Fruit fly (Drosophila melanogaster) whole organism, embryonic: ENCODE measurements around the gene CG13876.

Experiments
- ATbp ChIP-seq: fragments of 200-800 bp; sonication (Bioruptor generic); optimal IDR thresholded peaks from 2 replicates; lab custom pipeline; 2017; ENCODE audit warnings: missing biosample characterization, mild to moderate bottlenecking, missing genetic modification characterization, missing genetic modification reagents
- CG10366 ChIP-seq: fragments of 200-800 bp; sonication (Bioruptor generic); IDR thresholded peaks from 2 replicates; pipeline ENCODE4 v1.3.6; 2022; ENCODE audit warnings: missing biosample characterization, missing genetic modification characterization
- CG10959 ChIP-seq: fragments of 200-800 bp; sonication (Bioruptor generic); IDR thresholded peaks from 2 replicates; pipeline ENCODE4 v1.3.6; 2022; ENCODE audit warnings: missing biosample characterization, missing genetic modification characterization
- CG11723 ChIP-seq: fragments of 200-800 bp; sonication (Bioruptor generic); optimal IDR thresholded peaks from 2 replicates; lab custom pipeline; 2017; ENCODE audit warnings: missing biosample characterization, mild to moderate bottlenecking, missing genetic modification characterization
- CG12104 ChIP-seq: fragments of 200-800 bp; sonication (Bioruptor generic); optimal IDR thresholded peaks from 3 replicates; lab custom pipeline; 2016; ENCODE audit warnings: missing biosample characterization, missing genetic modification characterization
- CG12219 ChIP-seq: fragments of 200-800 bp; sonication (Bioruptor generic); optimal IDR thresholded peaks from 3 replicates; lab custom pipeline; 2018; ENCODE audit warnings: missing biosample characterization, mild to moderate bottlenecking, missing genetic modification characterization
- CG14441 ChIP-seq: fragments of 200-800 bp; sonication (Bioruptor generic); IDR thresholded peaks from 2 replicates; pipeline ENCODE4 v1.3.6; 2022; ENCODE audit warnings: missing biosample characterization, missing genetic modification characterization
- CG14965 ChIP-seq: fragments of 200-800 bp; sonication (Bioruptor generic); optimal IDR thresholded peaks from 2 replicates; lab custom pipeline; 2016; ENCODE audit warnings: missing biosample characterization, missing genetic modification characterization, borderline replicate concordance
- CG17328 ChIP-seq: fragments of 200-800 bp; sonication (Bioruptor generic); IDR thresholded peaks from 2 replicates; pipeline ENCODE4 v1.3.6; 2022; ENCODE audit warnings: missing biosample characterization, missing genetic modification characterization
- CG18619 ChIP-seq: fragments of 200-800 bp; sonication (Bioruptor generic); optimal IDR thresholded peaks from 3 replicates; lab custom pipeline; 2017; ENCODE audit warnings: missing biosample characterization, mild to moderate bottlenecking, missing genetic modification characterization
- CG2889 ChIP-seq: fragments of 200-800 bp; sonication (Bioruptor generic); IDR thresholded peaks from 3 replicates; pipeline ENCODE4 v1.3.6; 2022; ENCODE audit warnings: missing biosample characterization, missing genetic modification characterization
- CG30403 ChIP-seq: fragments of 200-800 bp; sonication (Bioruptor generic); optimal IDR thresholded peaks from 3 replicates; lab custom pipeline; 2016; ENCODE audit warnings: missing biosample characterization, missing genetic modification characterization
- CG31224 ChIP-seq: fragments of 200-800 bp; sonication (Bioruptor generic); IDR thresholded peaks from 2 replicates; pipeline ENCODE4 v1.3.6; 2022; ENCODE audit warnings: missing biosample characterization, missing genetic modification characterization
- CG33213 ChIP-seq: fragments of 200-800 bp; sonication (Bioruptor generic); optimal IDR thresholded peaks from 3 replicates; lab custom pipeline; 2016; ENCODE audit warnings: missing biosample characterization, missing genetic modification characterization
- CG3838 ChIP-seq: fragments of 200-800 bp; sonication (Bioruptor generic); optimal IDR thresholded peaks from 3 replicates; lab custom pipeline; 2016; ENCODE audit warnings: missing biosample characterization, missing genetic modification characterization
- CG3995 ChIP-seq: fragments of 200-800 bp; sonication (Bioruptor generic); optimal IDR thresholded peaks from 3 replicates; lab custom pipeline; 2016; ENCODE audit warnings: missing biosample characterization, missing genetic modification characterization
- CG4404 ChIP-seq: fragments of 200-800 bp; sonication (Bioruptor generic); IDR thresholded peaks from 2 replicates; pipeline ENCODE4 v1.3.6; 2022; ENCODE audit warnings: missing biosample characterization, missing genetic modification characterization
- CG4707 ChIP-seq: fragments of 200-800 bp; sonication (Bioruptor generic); optimal IDR thresholded peaks from 2 replicates; lab custom pipeline; 2018; ENCODE audit warnings: missing biosample characterization, mild to moderate bottlenecking, missing genetic modification characterization, moderate library complexity
- CG7987 ChIP-seq: fragments of 200-800 bp; sonication (Bioruptor generic); optimal IDR thresholded peaks from 2 replicates; lab custom pipeline; 2018; ENCODE audit warnings: missing biosample characterization, mild to moderate bottlenecking, missing genetic modification characterization, moderate library complexity
- CG8388 ChIP-seq: fragments of 200-800 bp; sonication (Bioruptor generic); optimal IDR thresholded peaks from 2 replicates; lab custom pipeline; 2019; ENCODE audit warnings: missing biosample characterization, mild to moderate bottlenecking, missing genetic modification characterization, moderate library complexity
- CTCF ChIP-seq: fragments of 200-800 bp; sonication (Bioruptor generic); optimal IDR thresholded peaks from 2 replicates; lab custom pipeline; 2017; ENCODE audit warnings: missing biosample characterization, mild to moderate bottlenecking, missing genetic modification characterization, moderate library complexity
- Chrac-16 ChIP-seq: fragments of 200-800 bp; sonication (Bioruptor generic); optimal IDR thresholded peaks from 3 replicates; lab custom pipeline; 2016; ENCODE audit warnings: missing biosample characterization, missing genetic modification characterization
- Dp ChIP-seq: fragments of 200-800 bp; sonication (Bioruptor generic); optimal IDR thresholded peaks from 2 replicates; lab custom pipeline; 2018; ENCODE audit warnings: missing biosample characterization, mild to moderate bottlenecking, missing genetic modification characterization, moderate library complexity
- Dref ChIP-seq: fragments of 200-800 bp; sonication (Bioruptor generic); IDR thresholded peaks from 2 replicates; pipeline ENCODE4 v1.3.6; 2022; ENCODE audit warnings: missing biosample characterization, missing genetic modification characterization
- Fer1 ChIP-seq: fragments of 200-800 bp; sonication (Bioruptor generic); optimal IDR thresholded peaks from 2 replicates; lab custom pipeline; 2017; ENCODE audit warnings: missing biosample characterization, mild to moderate bottlenecking, missing genetic modification characterization
- Jarid2 ChIP-seq: fragments of 200-800 bp; sonication (Bioruptor generic); optimal IDR thresholded peaks from 3 replicates; lab custom pipeline; 2017; ENCODE audit warnings: mild to moderate bottlenecking, missing biosample characterization, missing genetic modification reagents, missing genetic modification characterization
- Oli ChIP-seq: fragments of 200-800 bp; sonication (Bioruptor generic); optimal IDR thresholded peaks from 2 replicates; lab custom pipeline; 2018; ENCODE audit warnings: missing biosample characterization, mild to moderate bottlenecking, missing genetic modification characterization, moderate library complexity
- PHDP ChIP-seq: fragments of 200-800 bp; sonication (Bioruptor generic); optimal IDR thresholded peaks from 3 replicates; lab custom pipeline; 2018; ENCODE audit warnings: missing biosample characterization, mild to moderate bottlenecking, missing genetic modification characterization, moderate library complexity
- Side ChIP-seq: fragments of 200-800 bp; sonication (Bioruptor generic); optimal IDR thresholded peaks from 2 replicates; lab custom pipeline; 2016; ENCODE audit warnings: missing biosample characterization, missing genetic modification characterization
- Spps ChIP-seq: fragments of 200-800 bp; sonication (Bioruptor generic); optimal IDR thresholded peaks from 2 replicates; lab custom pipeline; 2018; ENCODE audit warnings: missing biosample characterization, mild to moderate bottlenecking, missing genetic modification characterization
- ab ChIP-seq: fragments of 200-800 bp; sonication (Bioruptor generic); optimal IDR thresholded peaks from 2 replicates; lab custom pipeline; 2016; ENCODE audit warnings: missing biosample characterization, missing genetic modification characterization
- ap ChIP-seq: fragments of 200-800 bp; sonication (Bioruptor generic); IDR thresholded peaks from 2 replicates; pipeline ENCODE4 v1.3.6; 2022; ENCODE audit warnings: missing biosample characterization, missing genetic modification characterization
- ase ChIP-seq: fragments of 200-800 bp; sonication (Bioruptor generic); IDR thresholded peaks from 3 replicates; pipeline ENCODE4 v1.3.6; 2022; ENCODE audit warnings: missing biosample characterization, missing genetic modification characterization
- ato ChIP-seq: fragments of 200-800 bp; sonication (Bioruptor generic); IDR thresholded peaks from 2 replicates; pipeline ENCODE4 v1.3.6; 2022; ENCODE audit warnings: missing biosample characterization, missing genetic modification characterization; ENCODE audit not compliant: partially characterized antibody
- bab2 ChIP-seq: fragments of 200-800 bp; sonication (Bioruptor generic); optimal IDR thresholded peaks from 2 replicates; lab custom pipeline; 2016; ENCODE audit warnings: missing biosample characterization, missing genetic modification characterization
- bbx ChIP-seq: fragments of 200-800 bp; sonication (Bioruptor generic); IDR thresholded peaks from 2 replicates; pipeline ENCODE4 v1.3.6; 2022; ENCODE audit warnings: missing biosample characterization, missing genetic modification characterization; ENCODE audit not compliant: partially characterized antibody
- caup ChIP-seq: fragments of 200-800 bp; sonication (Bioruptor generic); optimal IDR thresholded peaks from 3 replicates; lab custom pipeline; 2017; ENCODE audit warnings: missing biosample characterization, mild to moderate bottlenecking, missing genetic modification characterization, moderate library complexity; ENCODE audit not compliant: severe bottlenecking
- dan ChIP-seq: fragments of 200-800 bp; sonication (Bioruptor generic); IDR thresholded peaks from 2 replicates; pipeline ENCODE4 v1.3.6; 2022; ENCODE audit warnings: missing biosample characterization, missing genetic modification characterization
- en ChIP-seq: fragments of 200-800 bp; sonication (Bioruptor generic); optimal IDR thresholded peaks from 2 replicates; lab custom pipeline; 2016; ENCODE audit warnings: missing biosample characterization, missing genetic modification characterization
- eyg ChIP-seq: fragments of 200-800 bp; sonication (Bioruptor generic); optimal IDR thresholded peaks from 3 replicates; lab custom pipeline; 2016; ENCODE audit warnings: missing biosample characterization, missing genetic modification characterization
- fd3F ChIP-seq: fragments of 200-800 bp; sonication (Bioruptor generic); optimal IDR thresholded peaks from 2 replicates; lab custom pipeline; 2018; ENCODE audit warnings: missing biosample characterization, mild to moderate bottlenecking, missing genetic modification characterization, moderate library complexity
- fd96Cb ChIP-seq: fragments of 200-800 bp; sonication (Bioruptor generic); optimal IDR thresholded peaks from 2 replicates; lab custom pipeline; 2018; ENCODE audit warnings: missing biosample characterization, mild to moderate bottlenecking, missing genetic modification characterization, moderate library complexity
- ftz-f1 ChIP-seq: fragments of 200-800 bp; sonication (Bioruptor generic); optimal IDR thresholded peaks from 2 replicates; lab custom pipeline; 2016; ENCODE audit warnings: missing biosample characterization, missing genetic modification characterization
- kah ChIP-seq: fragments of 200-800 bp; sonication (Bioruptor generic); optimal IDR thresholded peaks from 2 replicates; lab custom pipeline; 2018; ENCODE audit warnings: missing biosample characterization, mild to moderate bottlenecking, missing genetic modification characterization
- lov ChIP-seq, 2 experiments: fragments of 200-800 bp in 1 of 2; fragments of >200 bp in 1 of 2; sonication (Bioruptor generic) in 1 of 2; IDR thresholded peaks in 1 of 2; optimal IDR thresholded peaks in 1 of 2; 2 replicates in 1 of 2; 3 replicates in 1 of 2; pipeline versions ENCODE4 v1.3.6 to Lab custom; 2017 to 2022; ENCODE audit warnings: missing biosample characterization in 1 of 2, missing genetic modification characterization in 1 of 2
- ro ChIP-seq: fragments of 200-800 bp; sonication (Bioruptor generic); IDR thresholded peaks from 2 replicates; pipeline ENCODE4 v1.3.6; 2022; ENCODE audit warnings: missing biosample characterization, missing genetic modification characterization
- run ChIP-seq: fragments of 200-800 bp; sonication (Bioruptor generic); optimal IDR thresholded peaks from 3 replicates; lab custom pipeline; 2018; ENCODE audit warnings: missing biosample characterization, mild to moderate bottlenecking, missing genetic modification characterization
- shn ChIP-seq: fragments of 200-800 bp; sonication (Bioruptor generic); optimal IDR thresholded peaks from 3 replicates; lab custom pipeline; 2016; ENCODE audit warnings: missing biosample characterization, missing genetic modification characterization
- slp2 ChIP-seq: fragments of 200-800 bp; sonication (Bioruptor generic); optimal IDR thresholded peaks from 2 replicates; lab custom pipeline; 2016; ENCODE audit warnings: missing biosample characterization, missing genetic modification characterization
- tll ChIP-seq, 2 experiments: fragments of 200-800 bp in 1 of 2; fragments of >200 bp in 1 of 2; sonication (Bioruptor generic) in 1 of 2; optimal IDR thresholded peaks; 2 replicates each; lab custom pipeline; 2017 to 2019; ENCODE audit warnings: missing biosample characterization in 2 of 2, missing genetic modification characterization in 2 of 2, mild to moderate bottlenecking in 1 of 2, moderate library complexity in 1 of 2
- vfl ChIP-seq: fragments of 200-800 bp; sonication (Bioruptor generic); optimal IDR thresholded peaks from 2 replicates; lab custom pipeline; 2016; ENCODE audit warnings: missing biosample characterization, missing genetic modification characterization

CG13876 gene

DNA sequence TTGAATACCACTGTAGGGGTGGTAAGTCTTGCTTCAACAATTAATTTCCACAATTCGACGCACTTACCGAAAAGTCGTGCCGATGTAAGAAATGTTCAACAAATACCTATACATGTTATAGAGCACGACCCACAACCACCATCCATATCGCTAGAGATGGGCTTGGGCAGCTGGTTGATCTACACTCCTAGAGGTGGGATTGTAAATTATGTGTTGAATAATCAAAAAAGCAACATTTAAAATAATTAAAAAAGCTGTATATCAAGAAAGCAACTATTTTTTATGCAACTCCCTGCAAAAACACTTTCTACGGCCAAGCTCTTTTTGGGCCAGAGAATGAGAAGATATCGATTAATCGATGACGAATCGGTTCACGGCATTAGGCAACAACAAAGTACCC, 21.7 kb upstream of the CG13876 start, which contains the start of the genes CG34140, Mkp and Mtch (continued):
- no peak for TF ChIP-seq Jarid2 (GFP tag; lab: Kevin White, UChicago)
- no peak for TF ChIP-seq ro (GFP tag; lab: Robert Waterston, UW)
- TF ChIP-seq bab2 (GFP tag; lab: Kevin White, UChicago) = peak; percentile 92
- TF ChIP-seq Oli (tag; lab: Kevin White, UChicago) = no peak
- TF ChIP-seq Dref = peak; percentile 74
- TF ChIP-seq CG8388 (GFP tag; lab: Kevin White, UChicago) = peak; percentile 77
- peak; percentile 71 for TF ChIP-seq CG17328
- peak; percentile 78 for TF ChIP-seq ase (GFP tag; lab: Robert Waterston, UW)
- TF ChIP-seq CTCF (GFP tag; lab: Kevin White, UChicago) = no peak
- peak; percentile 69 for TF ChIP-seq en (GFP tag; lab: Kevin White, UChicago)
- peak; percentile 69 for TF ChIP-seq ab (GFP tag; lab: Kevin White, UChicago)
- TF ChIP-seq CG14965 = peak; percentile 48
- peak; percentile 69 for TF ChIP-seq fd96Cb (tag; lab: Kevin White, UChicago)
- TF ChIP-seq kah (GFP tag; lab: Kevin White, UChicago) = peak; percentile 83
- TF ChIP-seq eyg = peak; percentile 57
- TF ChIP-seq Fer1 (GFP tag; lab: Kevin White, UChicago) = peak; percentile 84
- peak; percentile 61; the same call in 1 of the 2 replicates for TF ChIP-seq CG10959 (GFP tag; lab: Robert Waterston, UW)
- peak; percentile 92 for TF ChIP-seq vfl
- peak; percentile 92 for TF ChIP-seq CG33213 (GFP tag; lab: Kevin White, UChicago)
- TF ChIP-seq slp2 (GFP tag; lab: Kevin White, UChicago) = peak; percentile 70
- peak; percentile 78 for TF ChIP-seq CG14441 (GFP tag; lab: Robert Waterston, UW)
- no peak for TF ChIP-seq caup (GFP tag; lab: Kevin White, UChicago)
- peak; percentile 83 for TF ChIP-seq CG12104 (GFP tag; lab: Kevin White, UChicago)
- TF ChIP-seq tll (GFP tag; optimal IDR thresholded peaks at IDR 0.05; lab: Kevin White, UChicago) = no peak
- peak; percentile 71 for TF ChIP-seq CG31224
- peak; percentile 87 for TF ChIP-seq Chrac-16 (GFP tag; lab: Kevin White, UChicago)
- peak; percentile 76 for TF ChIP-seq CG4404 (GFP tag; lab: Robert Waterston, UW)
- TF ChIP-seq Dp (GFP tag; lab: Kevin White, UChicago) = peak; percentile 36
- peak; percentile 87 for TF ChIP-seq Side (GFP tag; lab: Kevin White, UChicago)
- TF ChIP-seq CG11723 (GFP tag; lab: Kevin White, UChicago) = no peak
- peak; percentile 71 for TF ChIP-seq fd3F
- no peak for TF ChIP-seq CG4707 (GFP tag; lab: Kevin White, UChicago)
- TF ChIP-seq CG3995 (GFP tag; lab: Kevin White, UChicago) = peak; percentile 74
- TF ChIP-seq CG2889 = peak; percentile 70
- peak; percentile 84 for TF ChIP-seq CG10366 (GFP tag; lab: Robert Waterston, UW)
- peak; percentile 66 for TF ChIP-seq Spps
- TF ChIP-seq CG7987 (GFP tag; lab: Kevin White, UChicago) = peak; percentile 40
- TF ChIP-seq CG3838 = peak; percentile 63
- peak; percentile 64; the same call in 1 of the 2 replicates for TF ChIP-seq ap (GFP tag; lab: Robert Waterston, UW)
- no peak for TF ChIP-seq ATbp
- peak; percentile 73 for TF ChIP-seq ato (GFP tag; lab: Robert Waterston, UW)
- no peak for TF ChIP-seq PHDP (tag; lab: Kevin White, UChicago)
- peak; percentile 67 for TF ChIP-seq run (tag; lab: Kevin White, UChicago)
- TF ChIP-seq shn (GFP tag; lab: Kevin White, UChicago) = peak; percentile 80
- TF ChIP-seq dan (GFP tag; lab: Robert Waterston, UW) = peak; percentile 46; the same call in 1 of the 2 replicates
- peak; percentile 85 for TF ChIP-seq bbx (GFP tag; lab: Robert Waterston, UW)
- peak; percentile 94 for TF ChIP-seq CG30403 (GFP tag; lab: Kevin White, UChicago)
- TF ChIP-seq CG18619 (GFP tag; lab: Kevin White, UChicago) = peak; percentile 70
- TF ChIP-seq lov (optimal IDR thresholded peaks at IDR 0.05; lab: Kevin White, UChicago) = no peak
- TF ChIP-seq lov (GFP tag; IDR thresholded peaks at IDR 0.05; lab: Robert Waterston, UW) = peak; percentile 65; the same call in 1 of the 3 replicates
- peak; percentile 49 for TF ChIP-seq ftz-f1 (GFP tag; lab: Kevin White, UChicago)
- no peak for TF ChIP-seq CG12219 (GFP tag; lab: Kevin White, UChicago)
